Fruit fly (Drosophila melanogaster) whole organism, embryonic: ENCODE results near the gene Ir75d.

Experiments
- Abd-B ChIP-seq: fragments of 200-800 bp; sonication (Bioruptor generic); optimal IDR thresholded peaks from 2 replicates; lab custom pipeline; 2018; ENCODE audit warnings: missing biosample characterization, mild to moderate bottlenecking, missing genetic modification characterization, moderate library complexity
- Atf6 ChIP-seq: fragments of 200-800 bp; sonication (Bioruptor generic); IDR thresholded peaks from 2 replicates; pipeline ENCODE4 v1.3.6; 2022; ENCODE audit warnings: missing biosample characterization, missing genetic modification characterization
- Blimp-1 ChIP-seq: fragments of 200-800 bp; sonication (Bioruptor generic); optimal IDR thresholded peaks from 3 replicates; lab custom pipeline; 2018; ENCODE audit warnings: missing biosample characterization, missing genetic modification characterization, mild to moderate bottlenecking, moderate library complexity, missing genetic modification reagents
- BtbVII ChIP-seq: fragments of 200-800 bp; sonication (Bioruptor generic); optimal IDR thresholded peaks from 3 replicates; lab custom pipeline; 2017; ENCODE audit warnings: missing biosample characterization, mild to moderate bottlenecking, missing genetic modification characterization
- CG10462 ChIP-seq: fragments of 200-800 bp; sonication (Bioruptor generic); optimal IDR thresholded peaks from 2 replicates; lab custom pipeline; 2016; ENCODE audit warnings: missing biosample characterization, missing genetic modification characterization
- CG10979 ChIP-seq: fragments of 200-800 bp; sonication (Bioruptor generic); optimal IDR thresholded peaks from 2 replicates; lab custom pipeline; 2018; ENCODE audit warnings: missing biosample characterization, mild to moderate bottlenecking, missing genetic modification characterization, moderate library complexity
- CG1233 ChIP-seq: fragments of 200-800 bp; sonication (Bioruptor generic); optimal IDR thresholded peaks from 4 replicates; lab custom pipeline; 2018; ENCODE audit warnings: missing biosample characterization, mild to moderate bottlenecking, missing genetic modification characterization
- CG12744 ChIP-seq: fragments of 200-800 bp; sonication (Bioruptor generic); optimal IDR thresholded peaks from 2 replicates; lab custom pipeline; 2016; ENCODE audit warnings: missing biosample characterization, missing genetic modification characterization
- CG12769 ChIP-seq: fragments of 200-800 bp; sonication (Bioruptor generic); optimal IDR thresholded peaks from 2 replicates; lab custom pipeline; 2019; ENCODE audit warnings: missing biosample characterization, mild to moderate bottlenecking, missing genetic modification characterization, moderate library complexity
- CG14667 ChIP-seq: fragments of 200-800 bp; sonication (Bioruptor generic); IDR thresholded peaks from 2 replicates; pipeline ENCODE4 v1.3.6; 2022; ENCODE audit warnings: missing biosample characterization, missing genetic modification characterization
- CG1603 ChIP-seq: fragments of 200-800 bp; sonication (Bioruptor generic); optimal IDR thresholded peaks from 2 replicates; lab custom pipeline; 2019; ENCODE audit warnings: missing biosample characterization, mild to moderate bottlenecking, missing genetic modification characterization, moderate library complexity
- CG16863 ChIP-seq: fragments of 200-800 bp; sonication (Bioruptor generic); optimal IDR thresholded peaks from 3 replicates; lab custom pipeline; 2016; ENCODE audit warnings: missing biosample characterization, missing genetic modification characterization
- CG2129 ChIP-seq: fragments of 200-800 bp; sonication (Bioruptor generic); IDR thresholded peaks from 2 replicates; pipeline ENCODE4 v1.3.6; 2022; ENCODE audit warnings: missing biosample characterization, missing genetic modification characterization; ENCODE audit not compliant: partially characterized antibody
- CG2678 ChIP-seq: fragments of 200-800 bp; sonication (Bioruptor generic); optimal IDR thresholded peaks from 3 replicates; lab custom pipeline; 2019; ENCODE audit warnings: missing biosample characterization, mild to moderate bottlenecking, missing genetic modification characterization, moderate library complexity
- CG5245 ChIP-seq: fragments of 200-800 bp; sonication (Bioruptor generic); optimal IDR thresholded peaks from 3 replicates; lab custom pipeline; 2016; ENCODE audit warnings: missing biosample characterization, missing genetic modification characterization
- CG7372 ChIP-seq: fragments of 200-800 bp; sonication (Bioruptor generic); IDR thresholded peaks from 2 replicates; pipeline ENCODE4 v1.3.6; 2022; ENCODE audit warnings: missing biosample characterization, missing genetic modification characterization
- CG7963 ChIP-seq: fragments of 200-800 bp; sonication (Bioruptor generic); IDR thresholded peaks from 3 replicates; pipeline ENCODE4 v1.3.6; 2022; ENCODE audit warnings: missing biosample characterization, missing genetic modification characterization; ENCODE audit not compliant: partially characterized antibody
- CG8765 ChIP-seq: fragments of 200-800 bp; sonication (Bioruptor generic); IDR thresholded peaks from 2 replicates; pipeline ENCODE4 v1.3.6; 2022; ENCODE audit warnings: missing biosample characterization, missing genetic modification characterization
- CG8944 ChIP-seq: fragments of 200-800 bp; sonication (Bioruptor generic); optimal IDR thresholded peaks from 3 replicates; lab custom pipeline; 2016; ENCODE audit warnings: missing biosample characterization, missing genetic modification characterization
- Chrac-16 ChIP-seq: fragments of 200-800 bp; sonication (Bioruptor generic); optimal IDR thresholded peaks from 3 replicates; lab custom pipeline; 2016; ENCODE audit warnings: missing biosample characterization, missing genetic modification characterization
- CkIIα-i1 ChIP-seq: fragments of 200-800 bp; sonication (Bioruptor generic); IDR thresholded peaks from 2 replicates; pipeline ENCODE4 v1.3.6; 2022; ENCODE audit warnings: missing biosample characterization, missing genetic modification characterization
- Deaf1 ChIP-seq: fragments of 200-800 bp; optimal IDR thresholded peaks from 3 replicates; lab custom pipeline; 2019; ENCODE audit warnings: missing biosample characterization, mild to moderate bottlenecking, missing genetic modification characterization, moderate library complexity
- Gsc ChIP-seq: fragments of 200-800 bp; sonication (Bioruptor generic); IDR thresholded peaks from 2 replicates; pipeline ENCODE4 v1.3.6; 2022; ENCODE audit warnings: missing biosample characterization, missing genetic modification characterization
- HLH4C ChIP-seq: fragments of 200-800 bp; sonication (Bioruptor generic); IDR thresholded peaks from 3 replicates; pipeline ENCODE4 v1.3.6; 2022; ENCODE audit warnings: missing biosample characterization, missing genetic modification characterization; ENCODE audit not compliant: partially characterized antibody
- Jarid2 ChIP-seq: fragments of 200-800 bp; sonication (Bioruptor generic); optimal IDR thresholded peaks from 3 replicates; lab custom pipeline; 2017; ENCODE audit warnings: mild to moderate bottlenecking, missing biosample characterization, missing genetic modification reagents, missing genetic modification characterization
- Meics ChIP-seq: fragments of 200-800 bp; sonication (Bioruptor generic); optimal IDR thresholded peaks from 2 replicates; lab custom pipeline; 2017; ENCODE audit warnings: missing biosample characterization, mild to moderate bottlenecking, missing genetic modification characterization
- PHDP ChIP-seq: fragments of 200-800 bp; sonication (Bioruptor generic); optimal IDR thresholded peaks from 3 replicates; lab custom pipeline; 2018; ENCODE audit warnings: missing biosample characterization, mild to moderate bottlenecking, missing genetic modification characterization, moderate library complexity
- amos ChIP-seq: fragments of 200-800 bp; sonication (Bioruptor generic); IDR thresholded peaks from 2 replicates; pipeline ENCODE4 v1.3.6; 2022; ENCODE audit warnings: missing biosample characterization, missing genetic modification characterization; ENCODE audit not compliant: partially characterized antibody
- ash1 ChIP-seq: fragments of 200-800 bp; sonication (Bioruptor generic); optimal IDR thresholded peaks from 2 replicates; lab custom pipeline; 2018; ENCODE audit warnings: missing biosample characterization, mild to moderate bottlenecking, missing genetic modification characterization
- chm ChIP-seq: fragments of 200-800 bp; sonication (Bioruptor generic); IDR thresholded peaks from 2 replicates; pipeline ENCODE4 v1.3.6; 2022; ENCODE audit warnings: missing biosample characterization, missing genetic modification characterization
- crol ChIP-seq: fragments of 200-800 bp; sonication (Bioruptor generic); IDR thresholded peaks from 2 replicates; pipeline ENCODE4 v1.3.6; 2022; ENCODE audit warnings: missing biosample characterization, missing genetic modification characterization
- dan ChIP-seq: fragments of 200-800 bp; sonication (Bioruptor generic); IDR thresholded peaks from 2 replicates; pipeline ENCODE4 v1.3.6; 2022; ENCODE audit warnings: missing biosample characterization, missing genetic modification characterization
- dysf ChIP-seq: fragments of 200-800 bp; sonication (Bioruptor generic); IDR thresholded peaks from 3 replicates; pipeline ENCODE4 v1.3.6; 2022; ENCODE audit warnings: missing biosample characterization, missing genetic modification characterization
- esg ChIP-seq: fragments of 200-800 bp; sonication (Bioruptor generic); conservative IDR thresholded peaks from 2 replicates; pipeline ENCODE4 v1.3.6; 2022; ENCODE audit warnings: missing biosample characterization, missing genetic modification characterization
- eve ChIP-seq, 2 experiments: fragments of >200 bp; optimal IDR thresholded peaks; 2 replicates each; lab custom pipeline; 2017; ENCODE audit warnings: missing biosample characterization in 2 of 2, missing genetic modification characterization in 2 of 2
- grau ChIP-seq: fragments of 200-800 bp; optimal IDR thresholded peaks from 3 replicates; lab custom pipeline; 2019; ENCODE audit warnings: missing biosample characterization, mild to moderate bottlenecking, missing genetic modification characterization, moderate library complexity
- gsb ChIP-seq: fragments of 200-800 bp; sonication (Bioruptor generic); IDR thresholded peaks from 2 replicates; pipeline ENCODE4 v1.3.6; 2022; ENCODE audit warnings: missing biosample characterization, missing genetic modification characterization
- her ChIP-seq: fragments of 200-800 bp; sonication (Bioruptor generic); optimal IDR thresholded peaks from 2 replicates; lab custom pipeline; 2016; ENCODE audit warnings: missing biosample characterization, missing genetic modification characterization
- lab ChIP-seq: fragments of 200-800 bp; sonication (Bioruptor generic); optimal IDR thresholded peaks from 3 replicates; lab custom pipeline; 2017; ENCODE audit warnings: missing biosample characterization, missing genetic modification characterization, mild to moderate bottlenecking, moderate library complexity, missing genetic modification reagents
- lov ChIP-seq, 2 experiments: fragments of 200-800 bp in 1 of 2; fragments of >200 bp in 1 of 2; sonication (Bioruptor generic) in 1 of 2; IDR thresholded peaks in 1 of 2; optimal IDR thresholded peaks in 1 of 2; 2 replicates in 1 of 2; 3 replicates in 1 of 2; pipeline versions ENCODE4 v1.3.6 to Lab custom; 2017 to 2022; ENCODE audit warnings: missing biosample characterization in 1 of 2, missing genetic modification characterization in 1 of 2
- mld ChIP-seq: fragments of 200-800 bp; sonication (Bioruptor generic); IDR thresholded peaks from 3 replicates; pipeline ENCODE4 v1.3.6; 2022; ENCODE audit warnings: missing biosample characterization, missing genetic modification characterization; ENCODE audit not compliant: partially characterized antibody
- nom ChIP-seq: fragments of 200-800 bp; sonication (Bioruptor generic); optimal IDR thresholded peaks from 2 replicates; lab custom pipeline; 2017; ENCODE audit warnings: missing biosample characterization, missing genetic modification characterization, mild to moderate bottlenecking, moderate library complexity, missing genetic modification reagents
- rib ChIP-seq: fragments of 200-800 bp; sonication (Bioruptor generic); IDR thresholded peaks from 2 replicates; pipeline ENCODE4 v1.3.6; 2022; ENCODE audit warnings: missing biosample characterization, missing genetic modification characterization
- sd ChIP-seq: fragments of 200-800 bp; sonication (Bioruptor generic); optimal IDR thresholded peaks from 3 replicates; lab custom pipeline; 2018; ENCODE audit warnings: missing biosample characterization, mild to moderate bottlenecking, missing genetic modification characterization, moderate library complexity
- slbo ChIP-seq: fragments of 200-800 bp; sonication (Bioruptor generic); IDR thresholded peaks from 2 replicates; pipeline ENCODE4 v1.3.6; 2022; ENCODE audit warnings: missing biosample characterization, missing genetic modification characterization
- tna ChIP-seq: fragments of 200-800 bp; sonication (Bioruptor generic); IDR thresholded peaks from 2 replicates; pipeline ENCODE4 v1.3.6; 2022; ENCODE audit warnings: missing biosample characterization, missing genetic modification characterization; ENCODE audit not compliant: partially characterized antibody
- usp ChIP-seq: fragments of >200 bp; optimal IDR thresholded peaks from 2 replicates; lab custom pipeline; 2017; ENCODE audit warnings: missing biosample characterization, missing genetic modification characterization
- vvl ChIP-seq: fragments of 200-800 bp; sonication (Bioruptor generic); IDR thresholded peaks from 2 replicates; pipeline ENCODE4 v1.3.6; 2022; ENCODE audit warnings: missing biosample characterization, missing genetic modification characterization
- wor ChIP-seq: fragments of 200-800 bp; sonication (Bioruptor generic); IDR thresholded peaks from 2 replicates; pipeline ENCODE4 v1.3.6; 2022; ENCODE audit warnings: missing biosample characterization, missing genetic modification characterization
- zen2 ChIP-seq: fragments of 200-800 bp; sonication (Bioruptor generic); IDR thresholded peaks from 3 replicates; pipeline ENCODE4 v1.3.6; 2022; ENCODE audit warnings: missing biosample characterization, missing genetic modification characterization; ENCODE audit not compliant: partially characterized antibody

The Ir75d gene

DNA sequence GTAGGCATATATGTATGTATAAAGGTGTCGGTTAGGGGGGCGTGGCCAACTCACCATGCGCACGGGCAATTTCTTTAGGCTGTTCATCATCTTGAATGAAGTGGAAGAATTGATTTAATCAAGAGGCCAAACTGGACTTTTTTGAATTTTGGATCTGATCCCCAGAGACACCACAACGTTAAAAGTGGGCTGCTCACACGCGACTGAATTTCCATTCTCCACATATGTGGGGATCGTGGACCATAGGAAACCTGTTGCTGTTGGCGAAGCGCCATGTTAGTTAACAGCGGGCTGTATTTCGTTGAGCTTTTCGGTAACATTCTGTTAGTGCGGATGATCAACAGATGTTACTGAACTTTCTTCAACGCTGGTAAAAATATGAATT, 12.9 kb downstream of the Ir75d start, which contains the start of gene CG3902 (continued):
- TF ChIP-seq crol (GFP tag; lab: Robert Waterston, UW) (0 out of 2 replicates have a peak, but pooled peaks have one; percentile 23), Gsc (GFP tag; lab: Robert Waterston, UW) (no peak), CG8944 (no peak), Chrac-16 (GFP tag; lab: Kevin White, UChicago) (no peak), vvl (GFP tag; lab: Robert Waterston, UW) (peak; percentile 71), eve (GFP tag; optimal IDR thresholded peaks at IDR 0.05; lab: Kevin White, UChicago) (no peak), CG12744 (GFP tag; lab: Kevin White, UChicago) (no peak), zen2 (GFP tag; lab: Robert Waterston, UW) (no peak), gsb (no peak), PHDP (tag; lab: Kevin White, UChicago) (peak; percentile 39), ash1 (GFP tag; lab: Kevin White, UChicago) (no peak), esg (no peak), her (peak; percentile 24), amos (GFP tag; lab: Robert Waterston, UW) (peak; percentile 43; the same call in 1 of the 2 replicates), CG1603 (tag; lab: Kevin White, UChicago) (peak; percentile 29), Meics (GFP tag; lab: Kevin White, UChicago) (peak; percentile 46), nom (GFP tag; lab: Kevin White, UChicago) (peak; percentile 6), CG16863 (GFP tag; lab: Kevin White, UChicago) (no peak), HLH4C (GFP tag; lab: Robert Waterston, UW) (no peak), rib (GFP tag; lab: Robert Waterston, UW) (peak; percentile 61; the same call in 1 of the 2 replicates), chm (GFP tag; lab: Robert Waterston, UW) (peak; percentile 75), CG14667 (no peak), CG1233 (peak; percentile 5), Jarid2 (peak; percentile 89), CG2678 (tag; lab: Kevin White, UChicago) (peak; percentile 28), CG12769 (peak; percentile 82), CG2129 (GFP tag; lab: Robert Waterston, UW) (no peak), wor (GFP tag; lab: Robert Waterston, UW) (no peak), CG5245 (no peak), mld (GFP tag; lab: Robert Waterston, UW) (0 out of 3 replicates have a peak, but pooled peaks have one; percentile 56), CG10979 (no peak), lov (optimal IDR thresholded peaks at IDR 0.05; lab: Kevin White, UChicago) (no peak), lov (GFP tag; IDR thresholded peaks at IDR 0.05; lab: Robert Waterston, UW) (peak; percentile 71; the same call in 2 of the 3 replicates), grau (no peak), CG7963 (GFP tag; lab: Robert Waterston, UW) (peak; percentile 49; the same call in 1 of the 3 replicates), dan (GFP tag; lab: Robert Waterston, UW) (no peak), tna (no peak; the same call in 1 of the 2 replicates), CG10462 (no peak), CkIIα-i1 (GFP tag; lab: Robert Waterston, UW) (no peak), usp (GFP tag; lab: Kevin White, UChicago) (no peak), CG7372 (GFP tag; lab: Robert Waterston, UW) (no peak), Abd-B (no peak), Atf6 (peak; percentile 60; the same call in 1 of the 2 replicates), BtbVII (GFP tag; lab: Kevin White, UChicago) (peak; percentile 43), Blimp-1 (GFP tag; lab: Kevin White, UChicago) (no peak), dysf (GFP tag; lab: Robert Waterston, UW) (no peak; the same call in 2 of the 3 replicates), sd (peak; percentile 7), Deaf1 (peak; percentile 61), slbo (GFP tag; lab: Robert Waterston, UW) (peak; percentile 47), lab (GFP tag; lab: Kevin White, UChicago) (peak; percentile 65), CG8765 (GFP tag; lab: Robert Waterston, UW) (no peak)
